Fruit fly (Drosophila melanogaster) whole organism, embryonic: Measurements from ENCODE around the gene kel.

Experiments
- Bdp1 ChIP-seq: fragments of 200-800 bp; sonication (Bioruptor generic); optimal IDR thresholded peaks from 3 replicates; lab custom pipeline; 2016; ENCODE audit warnings: missing biosample characterization, missing genetic modification characterization
- Bgb ChIP-seq: fragments of 200-800 bp; sonication (Bioruptor generic); IDR thresholded peaks from 2 replicates; pipeline ENCODE4 v1.3.6; 2022; ENCODE audit warnings: missing biosample characterization, missing genetic modification characterization; ENCODE audit not compliant: partially characterized antibody
- CG10462 ChIP-seq: fragments of 200-800 bp; sonication (Bioruptor generic); optimal IDR thresholded peaks from 2 replicates; lab custom pipeline; 2016; ENCODE audit warnings: missing biosample characterization, missing genetic modification characterization
- CG12071 ChIP-seq: fragments of 200-800 bp; sonication (Bioruptor generic); optimal IDR thresholded peaks from 3 replicates; lab custom pipeline; 2018; ENCODE audit warnings: missing biosample characterization, mild to moderate bottlenecking, missing genetic modification characterization
- CG12236 ChIP-seq: fragments of 200-800 bp; sonication (Bioruptor generic); optimal IDR thresholded peaks from 2 replicates; lab custom pipeline; 2016; ENCODE audit warnings: missing biosample characterization, missing genetic modification characterization
- CG12391 ChIP-seq: fragments of 200-800 bp; sonication (Bioruptor generic); optimal IDR thresholded peaks from 3 replicates; lab custom pipeline; 2018; ENCODE audit warnings: missing biosample characterization, mild to moderate bottlenecking, missing genetic modification characterization, moderate library complexity
- CG13287 ChIP-seq: fragments of 200-800 bp; sonication (Bioruptor generic); IDR thresholded peaks from 2 replicates; pipeline ENCODE4 v1.3.6; 2022; ENCODE audit warnings: missing biosample characterization, missing genetic modification characterization; ENCODE audit not compliant: partially characterized antibody
- CG17912 ChIP-seq: fragments of 200-800 bp; sonication (Bioruptor generic); optimal IDR thresholded peaks from 2 replicates; lab custom pipeline; 2018; ENCODE audit warnings: missing biosample characterization, mild to moderate bottlenecking, missing genetic modification characterization
- CG1792 ChIP-seq: fragments of 200-800 bp; sonication (Bioruptor generic); optimal IDR thresholded peaks from 2 replicates; lab custom pipeline; 2016; ENCODE audit warnings: missing biosample characterization, missing genetic modification characterization
- CG3281 ChIP-seq: fragments of 200-800 bp; sonication (Bioruptor generic); optimal IDR thresholded peaks from 3 replicates; lab custom pipeline; 2017; ENCODE audit warnings: missing biosample characterization, mild to moderate bottlenecking, missing genetic modification characterization
- CG4282 ChIP-seq: fragments of 200-800 bp; sonication (Bioruptor generic); optimal IDR thresholded peaks from 2 replicates; lab custom pipeline; 2016; ENCODE audit warnings: missing biosample characterization, missing genetic modification characterization
- CG6854 ChIP-seq: fragments of 200-800 bp; sonication (Bioruptor generic); optimal IDR thresholded peaks from 3 replicates; lab custom pipeline; 2017; ENCODE audit warnings: missing biosample characterization, mild to moderate bottlenecking, missing genetic modification characterization
- CG7745 ChIP-seq: fragments of 200-800 bp; sonication (Bioruptor generic); optimal IDR thresholded peaks from 2 replicates; lab custom pipeline; 2018; ENCODE audit warnings: missing biosample characterization, mild to moderate bottlenecking, missing genetic modification characterization, moderate library complexity
- CG8281 ChIP-seq: fragments of 200-800 bp; sonication (Bioruptor generic); optimal IDR thresholded peaks from 2 replicates; lab custom pipeline; 2018; ENCODE audit warnings: missing biosample characterization, mild to moderate bottlenecking, missing genetic modification characterization, moderate library complexity
- CG9215 ChIP-seq: fragments of 200-800 bp; sonication (Bioruptor generic); IDR thresholded peaks from 2 replicates; pipeline ENCODE4 v1.3.6; 2022; ENCODE audit warnings: missing biosample characterization, missing genetic modification characterization
- CTCF ChIP-seq: fragments of 200-800 bp; sonication (Bioruptor generic); optimal IDR thresholded peaks from 2 replicates; lab custom pipeline; 2017; ENCODE audit warnings: missing biosample characterization, mild to moderate bottlenecking, missing genetic modification characterization, moderate library complexity
- CrebB ChIP-seq: fragments of 200-800 bp; sonication (Bioruptor generic); optimal IDR thresholded peaks from 3 replicates; lab custom pipeline; 2018; ENCODE audit warnings: missing biosample characterization, mild to moderate bottlenecking, missing genetic modification characterization
- Dbx ChIP-seq: fragments of 200-800 bp; sonication (Bioruptor generic); IDR thresholded peaks from 3 replicates; pipeline ENCODE4 v1.3.6; 2022; ENCODE audit warnings: missing biosample characterization, missing genetic modification characterization
- Doc3 ChIP-seq: fragments of 200-800 bp; sonication (Bioruptor generic); IDR thresholded peaks from 3 replicates; pipeline ENCODE4 v1.3.6; 2022; ENCODE audit warnings: missing biosample characterization, missing genetic modification characterization; ENCODE audit not compliant: partially characterized antibody
- E2f2 ChIP-seq: fragments of 200-800 bp; sonication (Bioruptor generic); IDR thresholded peaks from 2 replicates; pipeline ENCODE4 v1.3.6; 2022; ENCODE audit warnings: missing biosample characterization, missing genetic modification characterization
- Fer1 ChIP-seq: fragments of 200-800 bp; sonication (Bioruptor generic); optimal IDR thresholded peaks from 2 replicates; lab custom pipeline; 2017; ENCODE audit warnings: missing biosample characterization, mild to moderate bottlenecking, missing genetic modification characterization
- Fer3 ChIP-seq: fragments of 200-800 bp; sonication (Bioruptor generic); optimal IDR thresholded peaks from 2 replicates; lab custom pipeline; 2018; ENCODE audit warnings: missing biosample characterization, mild to moderate bottlenecking, missing genetic modification characterization, moderate library complexity
- HmgZ ChIP-seq: fragments of 200-800 bp; sonication (Bioruptor generic); optimal IDR thresholded peaks from 2 replicates; lab custom pipeline; 2018; ENCODE audit warnings: missing biosample characterization, mild to moderate bottlenecking, missing genetic modification characterization
- Hr78 ChIP-seq, 2 experiments: fragments of 200-800 bp in 1 of 2; fragments of >200 bp in 1 of 2; sonication (Bioruptor generic) in 1 of 2; optimal IDR thresholded peaks; 2 replicates each; lab custom pipeline; 2017 to 2019; ENCODE audit warnings: missing biosample characterization in 2 of 2, missing genetic modification characterization in 2 of 2, mild to moderate bottlenecking in 1 of 2, moderate library complexity in 1 of 2
- Lim3 ChIP-seq: fragments of 200-800 bp; sonication (Bioruptor generic); IDR thresholded peaks from 2 replicates; pipeline ENCODE4 v1.3.6; 2022; ENCODE audit warnings: missing biosample characterization, missing genetic modification characterization
- MTF-1 ChIP-seq: fragments of 200-800 bp; sonication (Bioruptor generic); optimal IDR thresholded peaks from 2 replicates; lab custom pipeline; 2018; ENCODE audit warnings: missing biosample characterization, mild to moderate bottlenecking, missing genetic modification characterization, borderline replicate concordance
- Meics ChIP-seq: fragments of 200-800 bp; sonication (Bioruptor generic); optimal IDR thresholded peaks from 2 replicates; lab custom pipeline; 2017; ENCODE audit warnings: missing biosample characterization, mild to moderate bottlenecking, missing genetic modification characterization
- Nf-YB ChIP-seq: fragments of 200-800 bp; sonication (Bioruptor generic); optimal IDR thresholded peaks from 3 replicates; lab custom pipeline; 2019; ENCODE audit warnings: missing biosample characterization, mild to moderate bottlenecking, missing genetic modification characterization, moderate library complexity
- NfI ChIP-seq: fragments of 200-800 bp; sonication (Bioruptor generic); optimal IDR thresholded peaks from 3 replicates; lab custom pipeline; 2018; ENCODE audit warnings: missing biosample characterization, mild to moderate bottlenecking, missing genetic modification characterization, moderate library complexity
- Optix ChIP-seq: fragments of 200-800 bp; sonication (Bioruptor generic); IDR thresholded peaks from 3 replicates; pipeline ENCODE4 v1.3.6; 2022; ENCODE audit warnings: missing biosample characterization, missing genetic modification characterization
- Ptx1 ChIP-seq: fragments of 200-800 bp; sonication (Bioruptor generic); IDR thresholded peaks from 2 replicates; pipeline ENCODE4 v1.3.6; 2022; ENCODE audit warnings: missing biosample characterization, missing genetic modification characterization
- YL-1 ChIP-seq: fragments of 200-800 bp; sonication (Bioruptor generic); optimal IDR thresholded peaks from 3 replicates; lab custom pipeline; 2017; ENCODE audit warnings: missing biosample characterization, mild to moderate bottlenecking, missing genetic modification characterization
- cwo ChIP-seq: fragments of 200-800 bp; sonication (Bioruptor generic); optimal IDR thresholded peaks from 3 replicates; lab custom pipeline; 2017; ENCODE audit warnings: missing biosample characterization, missing genetic modification characterization, mild to moderate bottlenecking, moderate library complexity, missing genetic modification reagents
- dan ChIP-seq: fragments of 200-800 bp; sonication (Bioruptor generic); IDR thresholded peaks from 2 replicates; pipeline ENCODE4 v1.3.6; 2022; ENCODE audit warnings: missing biosample characterization, missing genetic modification characterization
- dimm ChIP-seq: fragments of 200-800 bp; sonication (Bioruptor generic); IDR thresholded peaks from 2 replicates; pipeline ENCODE4 v1.3.6; 2022; ENCODE audit warnings: missing biosample characterization, missing genetic modification characterization
- emc ChIP-seq: fragments of 200-800 bp; sonication (Bioruptor generic); optimal IDR thresholded peaks from 2 replicates; lab custom pipeline; 2016; ENCODE audit warnings: missing biosample characterization, missing genetic modification characterization
- fru ChIP-seq: fragments of >200 bp; optimal IDR thresholded peaks from 2 replicates; lab custom pipeline; 2017
- gsb-n ChIP-seq: fragments of 200-800 bp; sonication (Bioruptor generic); optimal IDR thresholded peaks from 3 replicates; lab custom pipeline; 2018; ENCODE audit warnings: missing biosample characterization, mild to moderate bottlenecking, missing genetic modification characterization
- jigr1 ChIP-seq: fragments of 200-800 bp; sonication (Bioruptor generic); IDR thresholded peaks from 3 replicates; pipeline ENCODE4 v1.3.6; 2022; ENCODE audit warnings: missing biosample characterization, missing genetic modification characterization
- lbe ChIP-seq: fragments of 200-800 bp; sonication (Bioruptor generic); optimal IDR thresholded peaks from 2 replicates; lab custom pipeline; 2016; ENCODE audit warnings: missing biosample characterization, mild to moderate bottlenecking, missing genetic modification characterization
- nerfin-1 ChIP-seq: fragments of 200-800 bp; sonication (Bioruptor generic); optimal IDR thresholded peaks from 3 replicates; lab custom pipeline; 2019; ENCODE audit warnings: missing biosample characterization, mild to moderate bottlenecking, missing genetic modification characterization, moderate library complexity
- onecut ChIP-seq: fragments of 200-800 bp; sonication (Bioruptor generic); IDR thresholded peaks from 2 replicates; pipeline ENCODE4 v1.3.6; 2022; ENCODE audit warnings: missing biosample characterization, missing genetic modification characterization
- prd ChIP-seq, 3 experiments: fragments of >200 bp in 2 of 3; fragments of 200-800 bp in 1 of 3; sonication (Bioruptor generic) in 1 of 3; optimal IDR thresholded peaks in 2 of 3; IDR thresholded peaks in 1 of 3; 2 replicates in 2 of 3; 3 replicates in 1 of 3; pipeline versions ENCODE4 v1.3.6 to Lab custom; 2017 to 2022; ENCODE audit warnings: missing biosample characterization in 1 of 3, missing genetic modification characterization in 1 of 3
- pros ChIP-seq: fragments of 200-800 bp; sonication (Bioruptor generic); optimal IDR thresholded peaks from 3 replicates; lab custom pipeline; 2019; ENCODE audit warnings: missing biosample characterization, mild to moderate bottlenecking, missing genetic modification characterization, moderate library complexity
- ranshi ChIP-seq: fragments of 200-800 bp; sonication (Bioruptor generic); IDR thresholded peaks from 2 replicates; pipeline ENCODE4 v1.3.6; 2022; ENCODE audit warnings: missing biosample characterization, missing genetic modification characterization
- sc ChIP-seq, 3 experiments: fragments of >200 bp in 2 of 3; fragments of 200-800 bp in 1 of 3; sonication (Bioruptor generic) in 1 of 3; optimal IDR thresholded peaks; 2 replicates in 2 of 3; 3 replicates in 1 of 3; lab custom pipeline; 2017; ENCODE audit warnings: mild to moderate bottlenecking in 1 of 3, missing biosample characterization in 1 of 3, missing genetic modification characterization in 1 of 3, missing genetic modification reagents in 1 of 3
- toy ChIP-seq: fragments of 200-800 bp; sonication (Bioruptor generic); IDR thresholded peaks from 2 replicates; pipeline ENCODE4 v1.3.6; 2022; ENCODE audit warnings: missing biosample characterization, missing genetic modification characterization
- wor ChIP-seq: fragments of 200-800 bp; sonication (Bioruptor generic); IDR thresholded peaks from 2 replicates; pipeline ENCODE4 v1.3.6; 2022; ENCODE audit warnings: missing biosample characterization, missing genetic modification characterization

The kel gene

dm6 chr2L:18148552-18149219, 10.8 kb upstream of the kel start (continued):
- TF ChIP-seq toy (GFP tag; lab: Robert Waterston, UW) (peak; percentile 23; the same call in 1 of the 2 replicates), Nf-YB (peak; percentile 51), CG13287 (GFP tag; lab: Robert Waterston, UW) (no peak), Bdp1 (GFP tag; lab: Kevin White, UChicago) (peak; percentile 43), onecut (peak; percentile 75), CG4282 (GFP tag; lab: Kevin White, UChicago) (peak; percentile 15), wor (GFP tag; lab: Robert Waterston, UW) (no peak), CG10462 (GFP tag; lab: Kevin White, UChicago) (peak; percentile 33), E2f2 (GFP tag; lab: Robert Waterston, UW) (peak; percentile 42; the same call in 1 of the 2 replicates), fru (lab: Kevin White, UChicago) (no peak), NfI (GFP tag; lab: Kevin White, UChicago) (peak; percentile 66), emc (GFP tag; lab: Kevin White, UChicago) (no peak), CG8281 (peak; percentile 56), Lim3 (GFP tag; lab: Robert Waterston, UW) (peak; percentile 19; the same call in 1 of the 2 replicates), CG12236 (GFP tag; lab: Kevin White, UChicago) (peak; percentile 62), CG7745 (peak; percentile 3), CTCF (GFP tag; lab: Kevin White, UChicago) (peak; percentile 6), CG9215 (GFP tag; lab: Robert Waterston, UW) (no peak), CG6854 (peak; percentile 17), pros (GFP tag; lab: Kevin White, UChicago) (no peak), CrebB (tag; lab: Kevin White, UChicago) (peak; percentile 86), Dbx (GFP tag; lab: Robert Waterston, UW) (peak; percentile 9; the same call in 1 of the 3 replicates), Doc3 (GFP tag; lab: Robert Waterston, UW) (no peak), jigr1 (GFP tag; lab: Robert Waterston, UW) (no peak), Bgb (GFP tag; lab: Robert Waterston, UW) (no peak), CG1792 (peak; percentile 16), YL-1 (GFP tag; lab: Kevin White, UChicago) (peak; percentile 42), sc (optimal IDR thresholded peaks at IDR 0.05; lab: Kevin White, UChicago) (no peak), sc (GFP tag; optimal IDR thresholded peaks at IDR 0.05; lab: Kevin White, UChicago) (peak; percentile 69), Hr78 (GFP tag; optimal IDR thresholded peaks at IDR 0.05; lab: Kevin White, UChicago) (peak in 1 of 2 experiments; percentile 59), MTF-1 (GFP tag; lab: Kevin White, UChicago) (peak; percentile 91), HmgZ (tag; lab: Kevin White, UChicago) (peak; percentile 77), dan (GFP tag; lab: Robert Waterston, UW) (no peak), Ptx1 (GFP tag; lab: Robert Waterston, UW) (0 out of 2 replicates have a peak, but pooled peaks have one; percentile 15), nerfin-1 (tag; lab: Kevin White, UChicago) (peak; percentile 66), Fer3 (tag; lab: Kevin White, UChicago) (peak; percentile 67), Fer1 (GFP tag; lab: Kevin White, UChicago) (peak; percentile 85), cwo (GFP tag; lab: Kevin White, UChicago) (peak; percentile 90), Optix (peak; percentile 41; the same call in 1 of the 3 replicates), lbe (GFP tag; lab: Kevin White, UChicago) (no peak), CG12071 (GFP tag; lab: Kevin White, UChicago) (peak; percentile 86), dimm (GFP tag; lab: Robert Waterston, UW) (no peak), ranshi (GFP tag; lab: Robert Waterston, UW) (0 out of 2 replicates have a peak, but pooled peaks have one; percentile 19), CG3281 (GFP tag; lab: Kevin White, UChicago) (peak; percentile 69), prd (optimal IDR thresholded peaks at IDR 0.05; lab: Kevin White, UChicago) (no peak), prd (GFP tag; IDR thresholded peaks at IDR 0.05; lab: Robert Waterston, UW) (no peak; the same call in 2 of the 3 replicates), Meics (GFP tag; lab: Kevin White, UChicago) (peak; percentile 67), CG17912 (GFP tag; lab: Kevin White, UChicago) (peak; percentile 60), CG12391 (tag; lab: Kevin White, UChicago) (no peak), gsb-n (tag; lab: Kevin White, UChicago) (peak; percentile 63)
